Fruit fly (Drosophila melanogaster) whole organism, embryonic: ENCODE results near the gene CG10208.
A peak's percentile ranks its signal among the peaks of the same experiment; 100 is the strongest.

Experiments used
- Atf3 ChIP-seq: fragments of 200-800 bp; sonication (Bioruptor generic); optimal IDR thresholded peaks from 3 replicates; lab custom pipeline; 2016; ENCODE audit warnings: missing biosample characterization, missing genetic modification characterization
- BtbVII ChIP-seq: fragments of 200-800 bp; sonication (Bioruptor generic); optimal IDR thresholded peaks from 3 replicates; lab custom pipeline; 2017; ENCODE audit warnings: missing biosample characterization, mild to moderate bottlenecking, missing genetic modification characterization
- CG10267 ChIP-seq: fragments of 200-800 bp; sonication (Bioruptor generic); optimal IDR thresholded peaks from 2 replicates; lab custom pipeline; 2018; ENCODE audit warnings: missing biosample characterization, mild to moderate bottlenecking, missing genetic modification characterization, moderate library complexity
- CG10543 ChIP-seq: fragments of 200-800 bp; sonication (Bioruptor generic); optimal IDR thresholded peaks from 3 replicates; lab custom pipeline; 2017; ENCODE audit warnings: missing biosample characterization, mild to moderate bottlenecking, missing genetic modification characterization, moderate library complexity
- CG10959 ChIP-seq: fragments of 200-800 bp; sonication (Bioruptor generic); IDR thresholded peaks from 2 replicates; pipeline ENCODE4 v1.3.6; 2022; ENCODE audit warnings: missing biosample characterization, missing genetic modification characterization
- CG12104 ChIP-seq: fragments of 200-800 bp; sonication (Bioruptor generic); optimal IDR thresholded peaks from 3 replicates; lab custom pipeline; 2016; ENCODE audit warnings: missing biosample characterization, missing genetic modification characterization
- CG13296 ChIP-seq: fragments of 200-800 bp; sonication (Bioruptor generic); optimal IDR thresholded peaks from 3 replicates; lab custom pipeline; 2018; ENCODE audit warnings: missing biosample characterization, mild to moderate bottlenecking, missing genetic modification characterization
- CG16779 ChIP-seq: fragments of 200-800 bp; sonication (Bioruptor generic); IDR thresholded peaks from 2 replicates; pipeline ENCODE4 v1.3.6; 2022; ENCODE audit warnings: missing biosample characterization, missing genetic modification characterization
- CG17802 ChIP-seq: fragments of 200-800 bp; sonication (Bioruptor generic); optimal IDR thresholded peaks from 2 replicates; lab custom pipeline; 2018; ENCODE audit warnings: missing biosample characterization, mild to moderate bottlenecking, missing genetic modification characterization, moderate library complexity
- CG30020 ChIP-seq: fragments of 200-800 bp; optimal IDR thresholded peaks from 2 replicates; lab custom pipeline; 2019; ENCODE audit warnings: missing biosample characterization, mild to moderate bottlenecking, missing genetic modification characterization, moderate library complexity
- CG32767 ChIP-seq: fragments of 200-800 bp; sonication (Bioruptor generic); IDR thresholded peaks from 2 replicates; pipeline ENCODE4 v1.3.6; 2022; ENCODE audit warnings: missing biosample characterization, missing genetic modification characterization
- CG33557 ChIP-seq: fragments of 200-800 bp; sonication (Bioruptor generic); optimal IDR thresholded peaks from 2 replicates; lab custom pipeline; 2019; ENCODE audit warnings: missing biosample characterization, mild to moderate bottlenecking, missing genetic modification characterization, moderate library complexity
- CG34376 ChIP-seq: fragments of 200-800 bp; sonication (Bioruptor generic); optimal IDR thresholded peaks from 2 replicates; lab custom pipeline; 2018; ENCODE audit warnings: missing biosample characterization, mild to moderate bottlenecking, missing genetic modification characterization
- CG42726 ChIP-seq: fragments of 200-800 bp; sonication (Bioruptor generic); IDR thresholded peaks from 2 replicates; pipeline ENCODE4 v1.3.6; 2022; ENCODE audit warnings: missing biosample characterization, missing genetic modification characterization; ENCODE audit not compliant: partially characterized antibody
- CG4854 ChIP-seq: fragments of 200-800 bp; sonication (Bioruptor generic); optimal IDR thresholded peaks from 2 replicates; lab custom pipeline; 2016; ENCODE audit warnings: missing biosample characterization, missing genetic modification characterization, inconsistent platforms
- CG6689 ChIP-seq: fragments of 200-800 bp; sonication (Bioruptor generic); IDR thresholded peaks from 2 replicates; pipeline ENCODE4 v1.3.6; 2022; ENCODE audit warnings: missing biosample characterization, missing genetic modification characterization
- CG7745 ChIP-seq: fragments of 200-800 bp; sonication (Bioruptor generic); optimal IDR thresholded peaks from 2 replicates; lab custom pipeline; 2018; ENCODE audit warnings: missing biosample characterization, mild to moderate bottlenecking, missing genetic modification characterization, moderate library complexity
- CG8290 ChIP-seq, 3 experiments: fragments of 200-800 bp; sonication (Bioruptor generic); optimal IDR thresholded peaks; 2 replicates each; lab custom pipeline; 2016 to 2019; ENCODE audit warnings: missing biosample characterization in 3 of 3, missing genetic modification characterization in 3 of 3, mild to moderate bottlenecking in 2 of 3, moderate library complexity in 1 of 3
- CG9437 ChIP-seq: fragments of 200-800 bp; sonication (Bioruptor generic); optimal IDR thresholded peaks from 2 replicates; lab custom pipeline; 2018; ENCODE audit warnings: missing biosample characterization, mild to moderate bottlenecking, missing genetic modification characterization
- Dbx ChIP-seq: fragments of 200-800 bp; sonication (Bioruptor generic); IDR thresholded peaks from 3 replicates; pipeline ENCODE4 v1.3.6; 2022; ENCODE audit warnings: missing biosample characterization, missing genetic modification characterization
- Dll ChIP-seq: fragments of 200-800 bp; sonication (Bioruptor generic); IDR thresholded peaks from 4 replicates; pipeline ENCODE4 v1.3.6; 2022; ENCODE audit warnings: missing biosample characterization, missing genetic modification characterization; ENCODE audit not compliant: partially characterized antibody
- Dp ChIP-seq: fragments of 200-800 bp; sonication (Bioruptor generic); optimal IDR thresholded peaks from 2 replicates; lab custom pipeline; 2018; ENCODE audit warnings: missing biosample characterization, mild to moderate bottlenecking, missing genetic modification characterization, moderate library complexity
- Eip74EF ChIP-seq, 2 experiments: fragments of 200-800 bp in 1 of 2; fragments of >200 bp in 1 of 2; sonication (Bioruptor generic) in 1 of 2; optimal IDR thresholded peaks; 2 replicates each; lab custom pipeline; 2017 to 2019; ENCODE audit warnings: missing biosample characterization in 2 of 2, missing genetic modification characterization in 2 of 2, mild to moderate bottlenecking in 1 of 2, moderate library complexity in 1 of 2
- Ets65A ChIP-seq: fragments of 200-800 bp; sonication (Bioruptor generic); peaks from one replicate; lab custom pipeline; 2016; ENCODE audit warnings: missing biosample characterization, missing genetic modification characterization
- Ets97D ChIP-seq: fragments of 200-800 bp; sonication (Bioruptor generic); optimal IDR thresholded peaks from 3 replicates; lab custom pipeline; 2016; ENCODE audit warnings: missing biosample characterization, missing genetic modification characterization
- Hmr ChIP-seq: fragments of 200-800 bp; sonication (Bioruptor generic); optimal IDR thresholded peaks from 3 replicates; lab custom pipeline; 2017; ENCODE audit warnings: mild to moderate bottlenecking, missing biosample characterization, missing genetic modification reagents, missing genetic modification characterization
- Med ChIP-seq: fragments of 200-800 bp; sonication (Bioruptor generic); peaks from one replicate; lab custom pipeline; 2016; ENCODE audit warnings: missing biosample characterization, missing genetic modification characterization, mild to moderate bottlenecking, inconsistent platforms, moderate library complexity
- Mes4 ChIP-seq: fragments of 200-800 bp; sonication (Bioruptor generic); optimal IDR thresholded peaks from 2 replicates; lab custom pipeline; 2016; ENCODE audit warnings: missing biosample characterization, missing genetic modification characterization
- Sry-δ ChIP-seq: fragments of 200-800 bp; sonication (Bioruptor generic); optimal IDR thresholded peaks from 2 replicates; lab custom pipeline; 2016; ENCODE audit warnings: missing biosample characterization, missing genetic modification characterization
- crc ChIP-seq: fragments of 200-800 bp; sonication (Bioruptor generic); optimal IDR thresholded peaks from 2 replicates; lab custom pipeline; 2016; ENCODE audit warnings: missing biosample characterization, missing genetic modification characterization
- dm ChIP-seq: fragments of 200-800 bp; sonication (Bioruptor generic); optimal IDR thresholded peaks from 3 replicates; lab custom pipeline; 2016; ENCODE audit warnings: missing biosample characterization, missing genetic modification characterization
- dmrt99B ChIP-seq: fragments of 200-800 bp; sonication (Bioruptor generic); optimal IDR thresholded peaks from 2 replicates; lab custom pipeline; 2018; ENCODE audit warnings: missing biosample characterization, mild to moderate bottlenecking, missing genetic modification characterization, moderate library complexity
- esg ChIP-seq: fragments of 200-800 bp; sonication (Bioruptor generic); conservative IDR thresholded peaks from 2 replicates; pipeline ENCODE4 v1.3.6; 2022; ENCODE audit warnings: missing biosample characterization, missing genetic modification characterization
- ewg ChIP-seq: fragments of 200-800 bp; sonication (Bioruptor generic); optimal IDR thresholded peaks from 3 replicates; lab custom pipeline; 2017; ENCODE audit warnings: mild to moderate bottlenecking, missing biosample characterization, missing genetic modification reagents, missing genetic modification characterization
- gcm ChIP-seq: fragments of 200-800 bp; sonication (Bioruptor generic); optimal IDR thresholded peaks from 2 replicates; lab custom pipeline; 2019; ENCODE audit warnings: missing biosample characterization, mild to moderate bottlenecking, missing genetic modification characterization, moderate library complexity
- gro ChIP-seq: fragments of 200-800 bp; sonication (Bioruptor generic); optimal IDR thresholded peaks from 2 replicates; lab custom pipeline; 2016; ENCODE audit warnings: missing biosample characterization, missing genetic modification characterization
- hb ChIP-seq: fragments of 200-800 bp; sonication (Bioruptor generic); IDR thresholded peaks from 3 replicates; pipeline ENCODE4 v1.3.6; 2022; ENCODE audit warnings: missing biosample characterization, missing genetic modification characterization; ENCODE audit not compliant: partially characterized antibody
- hkb ChIP-seq, 2 experiments: fragments of 200-800 bp in 1 of 2; fragments of >200 bp in 1 of 2; sonication (Bioruptor generic) in 1 of 2; IDR thresholded peaks in 1 of 2; optimal IDR thresholded peaks in 1 of 2; 2 replicates each; pipeline versions ENCODE4 v1.3.6 to Lab custom; 2017 to 2022; ENCODE audit warnings: missing biosample characterization in 1 of 2, missing genetic modification characterization in 1 of 2
- ind ChIP-seq: fragments of 200-800 bp; sonication (Bioruptor generic); optimal IDR thresholded peaks from 3 replicates; lab custom pipeline; 2016; ENCODE audit warnings: missing biosample characterization, missing genetic modification characterization
- insv ChIP-seq, 2 experiments: fragments of 200-800 bp; sonication (Bioruptor generic); optimal IDR thresholded peaks; 3 replicates each; lab custom pipeline; 2016 to 2018; ENCODE audit warnings: missing biosample characterization in 2 of 2, missing genetic modification characterization in 2 of 2
- kay ChIP-seq: fragments of 200-800 bp; sonication (Bioruptor generic); optimal IDR thresholded peaks from 2 replicates; lab custom pipeline; 2016; ENCODE audit warnings: missing biosample characterization, missing genetic modification characterization
- mirr ChIP-seq: fragments of 200-800 bp; sonication (Bioruptor generic); optimal IDR thresholded peaks from 3 replicates; lab custom pipeline; 2018; ENCODE audit warnings: missing biosample characterization, mild to moderate bottlenecking, missing genetic modification characterization
- salm ChIP-seq: fragments of 200-800 bp; sonication (Bioruptor generic); optimal IDR thresholded peaks from 2 replicates; lab custom pipeline; 2018; ENCODE audit warnings: missing biosample characterization, mild to moderate bottlenecking, missing genetic modification characterization
- shn ChIP-seq: fragments of 200-800 bp; sonication (Bioruptor generic); optimal IDR thresholded peaks from 3 replicates; lab custom pipeline; 2016; ENCODE audit warnings: missing biosample characterization, missing genetic modification characterization
- toy ChIP-seq: fragments of 200-800 bp; sonication (Bioruptor generic); IDR thresholded peaks from 2 replicates; pipeline ENCODE4 v1.3.6; 2022; ENCODE audit warnings: missing biosample characterization, missing genetic modification characterization
- trem ChIP-seq: fragments of 200-800 bp; optimal IDR thresholded peaks from 3 replicates; lab custom pipeline; 2019; ENCODE audit warnings: missing biosample characterization, mild to moderate bottlenecking, missing genetic modification characterization, moderate library complexity
- tx ChIP-seq: fragments of 200-800 bp; sonication (Bioruptor generic); optimal IDR thresholded peaks from 2 replicates; lab custom pipeline; 2016; ENCODE audit warnings: missing biosample characterization, missing genetic modification characterization
- wek ChIP-seq: fragments of 200-800 bp; sonication (Bioruptor generic); optimal IDR thresholded peaks from 3 replicates; lab custom pipeline; 2018; ENCODE audit warnings: missing biosample characterization, mild to moderate bottlenecking, missing genetic modification characterization, moderate library complexity
- zen ChIP-seq: fragments of 200-800 bp; sonication (Bioruptor generic); optimal IDR thresholded peaks from 3 replicates; lab custom pipeline; 2018; ENCODE audit warnings: missing biosample characterization, mild to moderate bottlenecking, missing genetic modification characterization, moderate library complexity

CG10208 gene

dm6 chr3R:23732990-23733512, 40.9 kb downstream of the CG10208 start, which contains the start of the genes Hmgcr and Rpn9 (continued):
- peak; percentile 21 for TF ChIP-seq CG34376 (GFP tag; lab: Kevin White, UChicago)
- TF ChIP-seq Dll (GFP tag; lab: Robert Waterston, UW): 0 out of 4 replicates have a peak, but pooled peaks have one; percentile 40
- peak; percentile 68 for TF ChIP-seq CG10267
- peak; percentile 55 for TF ChIP-seq Hmr (GFP tag; lab: Kevin White, UChicago)
- no peak for TF ChIP-seq dmrt99B (tag; lab: Kevin White, UChicago)
- TF ChIP-seq CG12104 (GFP tag; lab: Kevin White, UChicago): no peak
- peak; percentile 31 for TF ChIP-seq salm (tag; lab: Kevin White, UChicago)
- no peak for TF ChIP-seq CG10959
- peak; percentile 18 for TF ChIP-seq CG13296 (GFP tag; lab: Kevin White, UChicago)
- peak; percentile 58 for TF ChIP-seq CG9437 (GFP tag; lab: Kevin White, UChicago)
- no peak for TF ChIP-seq CG16779 (GFP tag; lab: Robert Waterston, UW)
- peak; percentile 24 for TF ChIP-seq CG33557 (GFP tag; lab: Kevin White, UChicago)
- TF ChIP-seq Med (GFP tag; lab: Kevin White, UChicago): peak; percentile 83
- peak; percentile 35 for TF ChIP-seq kay (GFP tag; lab: Kevin White, UChicago)
- peak in 1 of 2 experiments; percentile 65 for TF ChIP-seq insv (GFP tag; optimal IDR thresholded peaks at IDR 0.05; lab: Kevin White, UChicago)
- peak; percentile 52 for TF ChIP-seq Sry-δ (GFP tag; lab: Kevin White, UChicago)
- TF ChIP-seq esg (GFP tag; lab: Robert Waterston, UW): no peak
- TF ChIP-seq wek (GFP tag; lab: Kevin White, UChicago): peak; percentile 30
- peak; percentile 6 for TF ChIP-seq Ets65A (GFP tag; lab: Kevin White, UChicago)
- no peak for TF ChIP-seq CG6689
- TF ChIP-seq CG7745 (tag; lab: Kevin White, UChicago): no peak
- TF ChIP-seq CG10543 (GFP tag; lab: Kevin White, UChicago): no peak
- peak; percentile 20 for TF ChIP-seq CG30020 (tag; lab: Kevin White, UChicago)
- TF ChIP-seq CG8290 (GFP tag; optimal IDR thresholded peaks at IDR 0.05; lab: Kevin White, UChicago): peak; percentile 8
- peak in 1 of 2 experiments; percentile 47 for TF ChIP-seq CG8290 (tag; optimal IDR thresholded peaks at IDR 0.05; lab: Kevin White, UChicago)
- TF ChIP-seq Eip74EF (GFP tag; optimal IDR thresholded peaks at IDR 0.05; lab: Kevin White, UChicago): peak in 1 of 2 experiments; percentile 71
- TF ChIP-seq crc (GFP tag; lab: Kevin White, UChicago): no peak
- no peak for TF ChIP-seq mirr (GFP tag; lab: Kevin White, UChicago)
- TF ChIP-seq Dbx (GFP tag; lab: Robert Waterston, UW): no peak
- peak; percentile 30 for TF ChIP-seq gcm (GFP tag; lab: Kevin White, UChicago)
- no peak for TF ChIP-seq toy
- TF ChIP-seq hkb (optimal IDR thresholded peaks at IDR 0.05; lab: Kevin White, UChicago): peak; percentile 89
- TF ChIP-seq hkb (GFP tag; IDR thresholded peaks at IDR 0.05; lab: Robert Waterston, UW): no peak
- peak; percentile 48 for TF ChIP-seq Dp (GFP tag; lab: Kevin White, UChicago)
- TF ChIP-seq tx: no peak
- TF ChIP-seq ewg (GFP tag; lab: Kevin White, UChicago): peak; percentile 70
- no peak for TF ChIP-seq Atf3 (GFP tag; lab: Kevin White, UChicago)
- peak; percentile 37 for TF ChIP-seq BtbVII
- peak; percentile 27 for TF ChIP-seq shn
- TF ChIP-seq dm: peak; percentile 41
- TF ChIP-seq trem (tag; lab: Kevin White, UChicago): peak; percentile 73
- TF ChIP-seq CG4854 (GFP tag; lab: Kevin White, UChicago): no peak
- TF ChIP-seq hb (GFP tag; lab: Robert Waterston, UW): no peak
- no peak for TF ChIP-seq CG32767
- peak; percentile 45 for TF ChIP-seq zen (tag; lab: Kevin White, UChicago)
- peak; percentile 27 for TF ChIP-seq gro (GFP tag; lab: Kevin White, UChicago)
- peak; percentile 92 for TF ChIP-seq Ets97D (GFP tag; lab: Kevin White, UChicago)
- no peak for TF ChIP-seq CG17802 (tag; lab: Kevin White, UChicago)
- TF ChIP-seq ind (GFP tag; lab: Kevin White, UChicago): no peak
- peak; percentile 50 for TF ChIP-seq Mes4
- peak; percentile 17; the same call in 1 of the 2 replicates for TF ChIP-seq CG42726 (GFP tag; lab: Robert Waterston, UW)
